Fruit fly (Drosophila melanogaster) whole organism, embryonic: Measurements from ENCODE around the gene Atg5.

Experiments used
- Antp ChIP-seq: fragments of 200-800 bp; sonication (Bioruptor generic); optimal IDR thresholded peaks from 3 replicates; lab custom pipeline; 2016; ENCODE audit warnings: missing biosample characterization, missing genetic modification characterization
- Asciz ChIP-seq: fragments of 200-800 bp; sonication (Bioruptor generic); optimal IDR thresholded peaks from 2 replicates; lab custom pipeline; 2017; ENCODE audit warnings: missing biosample characterization, mild to moderate bottlenecking, missing genetic modification characterization, missing genetic modification reagents
- Atf6 ChIP-seq: fragments of 200-800 bp; sonication (Bioruptor generic); IDR thresholded peaks from 2 replicates; pipeline ENCODE4 v1.3.6; 2022; ENCODE audit warnings: missing biosample characterization, missing genetic modification characterization
- CG10979 ChIP-seq: fragments of 200-800 bp; sonication (Bioruptor generic); optimal IDR thresholded peaks from 2 replicates; lab custom pipeline; 2018; ENCODE audit warnings: missing biosample characterization, mild to moderate bottlenecking, missing genetic modification characterization, moderate library complexity
- CG12071 ChIP-seq: fragments of 200-800 bp; sonication (Bioruptor generic); optimal IDR thresholded peaks from 3 replicates; lab custom pipeline; 2018; ENCODE audit warnings: missing biosample characterization, mild to moderate bottlenecking, missing genetic modification characterization
- CG12942 ChIP-seq: fragments of 200-800 bp; sonication (Bioruptor generic); optimal IDR thresholded peaks from 3 replicates; lab custom pipeline; 2016; ENCODE audit warnings: missing biosample characterization, missing genetic modification characterization
- CG15011 ChIP-seq: fragments of 200-800 bp; sonication (Bioruptor generic); optimal IDR thresholded peaks from 3 replicates; lab custom pipeline; 2018; ENCODE audit warnings: missing biosample characterization, mild to moderate bottlenecking, missing genetic modification characterization
- CG1602 ChIP-seq: fragments of 200-800 bp; sonication (Bioruptor generic); optimal IDR thresholded peaks from 3 replicates; lab custom pipeline; 2016; ENCODE audit warnings: missing biosample characterization, missing genetic modification characterization
- CG16863 ChIP-seq: fragments of 200-800 bp; sonication (Bioruptor generic); optimal IDR thresholded peaks from 3 replicates; lab custom pipeline; 2016; ENCODE audit warnings: missing biosample characterization, missing genetic modification characterization
- CG17328 ChIP-seq: fragments of 200-800 bp; sonication (Bioruptor generic); IDR thresholded peaks from 2 replicates; pipeline ENCODE4 v1.3.6; 2022; ENCODE audit warnings: missing biosample characterization, missing genetic modification characterization
- CG17912 ChIP-seq: fragments of 200-800 bp; sonication (Bioruptor generic); optimal IDR thresholded peaks from 2 replicates; lab custom pipeline; 2018; ENCODE audit warnings: missing biosample characterization, mild to moderate bottlenecking, missing genetic modification characterization
- CG2678 ChIP-seq: fragments of 200-800 bp; sonication (Bioruptor generic); optimal IDR thresholded peaks from 3 replicates; lab custom pipeline; 2019; ENCODE audit warnings: missing biosample characterization, mild to moderate bottlenecking, missing genetic modification characterization, moderate library complexity
- CG31365 ChIP-seq: fragments of 200-800 bp; sonication (Bioruptor generic); optimal IDR thresholded peaks from 2 replicates; lab custom pipeline; 2018; ENCODE audit warnings: missing biosample characterization, mild to moderate bottlenecking, missing genetic modification characterization
- CG32532 ChIP-seq: fragments of 200-800 bp; sonication (Bioruptor generic); IDR thresholded peaks from 2 replicates; pipeline ENCODE4 v1.3.6; 2022; ENCODE audit warnings: missing biosample characterization, missing genetic modification characterization
- CG6272 ChIP-seq: fragments of 200-800 bp; sonication (Bioruptor generic); IDR thresholded peaks from 2 replicates; pipeline ENCODE4 v1.3.6; 2022; ENCODE audit warnings: missing biosample characterization, missing genetic modification characterization
- CG7556 ChIP-seq: fragments of 200-800 bp; sonication (Bioruptor generic); optimal IDR thresholded peaks from 2 replicates; lab custom pipeline; 2017; ENCODE audit warnings: missing biosample characterization, mild to moderate bottlenecking, missing genetic modification characterization
- CG7786 ChIP-seq: fragments of 200-800 bp; sonication (Bioruptor generic); optimal IDR thresholded peaks from 2 replicates; lab custom pipeline; 2016; ENCODE audit warnings: missing biosample characterization, missing genetic modification characterization
- CG7839 ChIP-seq: fragments of 200-800 bp; sonication (Bioruptor generic); optimal IDR thresholded peaks from 3 replicates; lab custom pipeline; 2018; ENCODE audit warnings: missing biosample characterization, mild to moderate bottlenecking, missing genetic modification characterization, moderate library complexity
- D19B ChIP-seq: fragments of 200-800 bp; sonication (Bioruptor generic); optimal IDR thresholded peaks from 2 replicates; lab custom pipeline; 2017; ENCODE audit warnings: missing biosample characterization, mild to moderate bottlenecking, missing genetic modification characterization
- Dbx ChIP-seq: fragments of 200-800 bp; sonication (Bioruptor generic); IDR thresholded peaks from 3 replicates; pipeline ENCODE4 v1.3.6; 2022; ENCODE audit warnings: missing biosample characterization, missing genetic modification characterization
- Deaf1 ChIP-seq: fragments of 200-800 bp; optimal IDR thresholded peaks from 3 replicates; lab custom pipeline; 2019; ENCODE audit warnings: missing biosample characterization, mild to moderate bottlenecking, missing genetic modification characterization, moderate library complexity
- Drgx ChIP-seq: fragments of 200-800 bp; sonication (Bioruptor generic); IDR thresholded peaks from 2 replicates; pipeline ENCODE4 v1.3.6; 2022; ENCODE audit warnings: missing biosample characterization, missing genetic modification characterization
- HLHmδ ChIP-seq: fragments of 200-800 bp; sonication (Bioruptor generic); optimal IDR thresholded peaks from 2 replicates; lab custom pipeline; 2018; ENCODE audit warnings: missing biosample characterization, mild to moderate bottlenecking, missing genetic modification characterization, moderate library complexity
- Jarid2 ChIP-seq: fragments of 200-800 bp; sonication (Bioruptor generic); optimal IDR thresholded peaks from 3 replicates; lab custom pipeline; 2017; ENCODE audit warnings: mild to moderate bottlenecking, missing biosample characterization, missing genetic modification reagents, missing genetic modification characterization
- Myb ChIP-seq: fragments of 200-800 bp; sonication (Bioruptor generic); optimal IDR thresholded peaks from 2 replicates; lab custom pipeline; 2016; ENCODE audit warnings: missing biosample characterization, missing genetic modification characterization
- NfI ChIP-seq: fragments of 200-800 bp; sonication (Bioruptor generic); optimal IDR thresholded peaks from 3 replicates; lab custom pipeline; 2018; ENCODE audit warnings: missing biosample characterization, mild to moderate bottlenecking, missing genetic modification characterization, moderate library complexity
- Poxn ChIP-seq: fragments of 200-800 bp; sonication (Bioruptor generic); IDR thresholded peaks from 2 replicates; pipeline ENCODE4 v1.3.6; 2022; ENCODE audit warnings: missing biosample characterization, missing genetic modification characterization
- Ptx1 ChIP-seq: fragments of 200-800 bp; sonication (Bioruptor generic); IDR thresholded peaks from 2 replicates; pipeline ENCODE4 v1.3.6; 2022; ENCODE audit warnings: missing biosample characterization, missing genetic modification characterization
- Rx ChIP-seq: fragments of 200-800 bp; sonication (Bioruptor generic); IDR thresholded peaks from 2 replicates; pipeline ENCODE4 v1.3.6; 2022; ENCODE audit warnings: missing biosample characterization, missing genetic modification characterization
- Scr ChIP-seq: fragments of 200-800 bp; sonication (Bioruptor generic); IDR thresholded peaks from 2 replicates; pipeline ENCODE4 v1.3.6; 2022; ENCODE audit warnings: missing biosample characterization, missing genetic modification characterization; ENCODE audit not compliant: partially characterized antibody
- Xrp1 ChIP-seq: fragments of 200-800 bp; sonication (Bioruptor generic); IDR thresholded peaks from 2 replicates; pipeline ENCODE4 v1.3.6; 2022; ENCODE audit warnings: missing biosample characterization, missing genetic modification characterization
- ato ChIP-seq: fragments of 200-800 bp; sonication (Bioruptor generic); IDR thresholded peaks from 2 replicates; pipeline ENCODE4 v1.3.6; 2022; ENCODE audit warnings: missing biosample characterization, missing genetic modification characterization; ENCODE audit not compliant: partially characterized antibody
- az2 ChIP-seq: fragments of 200-800 bp; sonication (Bioruptor generic); optimal IDR thresholded peaks from 3 replicates; lab custom pipeline; 2016; ENCODE audit warnings: missing biosample characterization, missing genetic modification characterization
- ci ChIP-seq: fragments of 200-800 bp; sonication (Bioruptor generic); IDR thresholded peaks from 3 replicates; pipeline ENCODE4 v1.3.6; 2022; ENCODE audit warnings: missing biosample characterization, missing genetic modification characterization
- dm ChIP-seq: fragments of 200-800 bp; sonication (Bioruptor generic); optimal IDR thresholded peaks from 3 replicates; lab custom pipeline; 2016; ENCODE audit warnings: missing biosample characterization, missing genetic modification characterization
- emc ChIP-seq: fragments of 200-800 bp; sonication (Bioruptor generic); optimal IDR thresholded peaks from 2 replicates; lab custom pipeline; 2016; ENCODE audit warnings: missing biosample characterization, missing genetic modification characterization
- fd3F ChIP-seq: fragments of 200-800 bp; sonication (Bioruptor generic); optimal IDR thresholded peaks from 2 replicates; lab custom pipeline; 2018; ENCODE audit warnings: missing biosample characterization, mild to moderate bottlenecking, missing genetic modification characterization, moderate library complexity
- gfzf ChIP-seq: fragments of 200-800 bp; sonication (Bioruptor generic); optimal IDR thresholded peaks from 2 replicates; lab custom pipeline; 2016; ENCODE audit warnings: missing biosample characterization, mild to moderate bottlenecking, missing genetic modification characterization, moderate library complexity
- h ChIP-seq: fragments of >200 bp; optimal IDR thresholded peaks from 2 replicates; lab custom pipeline; 2017
- hb ChIP-seq: fragments of 200-800 bp; sonication (Bioruptor generic); IDR thresholded peaks from 3 replicates; pipeline ENCODE4 v1.3.6; 2022; ENCODE audit warnings: missing biosample characterization, missing genetic modification characterization; ENCODE audit not compliant: partially characterized antibody
- her ChIP-seq: fragments of 200-800 bp; sonication (Bioruptor generic); optimal IDR thresholded peaks from 2 replicates; lab custom pipeline; 2016; ENCODE audit warnings: missing biosample characterization, missing genetic modification characterization
- ind ChIP-seq: fragments of 200-800 bp; sonication (Bioruptor generic); optimal IDR thresholded peaks from 3 replicates; lab custom pipeline; 2016; ENCODE audit warnings: missing biosample characterization, missing genetic modification characterization
- luna ChIP-seq: fragments of 200-800 bp; sonication (Bioruptor generic); optimal IDR thresholded peaks from 2 replicates; lab custom pipeline; 2016; ENCODE audit warnings: missing biosample characterization, missing genetic modification characterization
- oc ChIP-seq: fragments of 200-800 bp; sonication (Bioruptor generic); optimal IDR thresholded peaks from 2 replicates; lab custom pipeline; 2018; ENCODE audit warnings: missing biosample characterization, mild to moderate bottlenecking, missing genetic modification characterization, moderate library complexity
- odd ChIP-seq: fragments of 200-800 bp; sonication (Bioruptor generic); optimal IDR thresholded peaks from 2 replicates; lab custom pipeline; 2017; ENCODE audit warnings: missing biosample characterization, mild to moderate bottlenecking, missing genetic modification characterization
- sens ChIP-seq: fragments of 200-800 bp; sonication (Bioruptor generic); peaks from one replicate; lab custom pipeline; 2016; ENCODE audit warnings: missing biosample characterization, missing genetic modification characterization
- sqz ChIP-seq: fragments of 200-800 bp; sonication (Bioruptor generic); optimal IDR thresholded peaks from 3 replicates; lab custom pipeline; 2018; ENCODE audit warnings: missing biosample characterization, mild to moderate bottlenecking, missing genetic modification characterization
- sr ChIP-seq: fragments of 200-800 bp; sonication (Bioruptor generic); IDR thresholded peaks from 3 replicates; pipeline ENCODE4 v1.3.6; 2022; ENCODE audit warnings: missing biosample characterization, missing genetic modification characterization
- tgo ChIP-seq: fragments of 200-800 bp; sonication (Bioruptor generic); IDR thresholded peaks from 3 replicates; pipeline ENCODE4 v1.3.6; 2022; ENCODE audit warnings: missing biosample characterization, missing genetic modification characterization
- ttk ChIP-seq: fragments of 200-800 bp; sonication (Bioruptor generic); IDR thresholded peaks from 2 replicates; pipeline ENCODE4 v2.1.2; 2022; ENCODE audit warnings: missing biosample characterization, missing genetic modification characterization
- twi ChIP-seq: fragments of 200-800 bp; optimal IDR thresholded peaks from 2 replicates; lab custom pipeline; 2019; ENCODE audit warnings: missing biosample characterization, mild to moderate bottlenecking, missing genetic modification characterization, moderate library complexity
- unpg ChIP-seq: fragments of 200-800 bp; sonication (Bioruptor generic); optimal IDR thresholded peaks from 3 replicates; lab custom pipeline; 2018; ENCODE audit warnings: missing biosample characterization, mild to moderate bottlenecking, missing genetic modification characterization, moderate library complexity

Atg5 gene

DNA sequence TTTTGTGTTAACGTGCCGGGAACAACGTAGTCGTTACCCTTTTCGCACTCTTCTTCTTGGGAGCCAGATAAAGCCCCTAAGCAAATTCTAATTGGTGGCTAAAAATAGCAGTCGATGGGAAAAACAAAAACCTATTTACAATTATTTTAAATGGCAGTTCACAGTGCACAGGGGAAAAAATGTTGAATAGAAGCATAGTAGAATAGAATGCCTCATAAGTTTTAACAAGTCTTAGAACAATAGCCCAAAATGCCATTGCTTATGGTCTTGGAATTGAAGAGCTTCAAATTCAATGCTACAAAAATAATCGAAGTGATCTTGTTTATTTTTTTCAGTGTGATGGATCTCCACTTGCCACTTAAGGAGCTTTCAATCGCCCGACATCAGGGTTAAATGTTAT, 8.9 kb upstream of the Atg5 start (continued):
- TF ChIP-seq CG6272 (GFP tag; lab: Robert Waterston, UW), result no peak
- TF ChIP-seq ttk (GFP tag; lab: Robert Waterston, UW), result no peak
- no peak for TF ChIP-seq gfzf (GFP tag; lab: Kevin White, UChicago)
- peak; percentile 60; the same call in 2 of the 3 replicates for TF ChIP-seq tgo (GFP tag; lab: Robert Waterston, UW)
- peak; percentile 76; the same call in 1 of the 3 replicates for TF ChIP-seq Dbx (GFP tag; lab: Robert Waterston, UW)
- TF ChIP-seq luna (GFP tag; lab: Kevin White, UChicago), result peak; percentile 60
- TF ChIP-seq CG10979 (tag; lab: Kevin White, UChicago), result peak; percentile 16
- peak; percentile 71 for TF ChIP-seq sens (GFP tag; lab: Kevin White, UChicago)
- no peak for TF ChIP-seq Drgx (GFP tag; lab: Robert Waterston, UW)
- peak; percentile 21; the same call in 1 of the 2 replicates for TF ChIP-seq Poxn (GFP tag; lab: Robert Waterston, UW)
- TF ChIP-seq Ptx1, result peak; percentile 73
- TF ChIP-seq emc (GFP tag; lab: Kevin White, UChicago), result peak; percentile 32
- TF ChIP-seq h (lab: Kevin White, UChicago), result no peak
- TF ChIP-seq dm, result peak; percentile 43
- peak; percentile 74 for TF ChIP-seq Antp (GFP tag; lab: Kevin White, UChicago)
- peak; percentile 59; the same call in 1 of the 3 replicates for TF ChIP-seq ci (GFP tag; lab: Robert Waterston, UW)
- no peak for TF ChIP-seq CG31365
- TF ChIP-seq ind (GFP tag; lab: Kevin White, UChicago), result peak; percentile 62
- peak; percentile 82 for TF ChIP-seq CG32532 (GFP tag; lab: Robert Waterston, UW)
- peak; percentile 21 for TF ChIP-seq CG15011 (GFP tag; lab: Kevin White, UChicago)
- peak; percentile 77 for TF ChIP-seq her (GFP tag; lab: Kevin White, UChicago)
- TF ChIP-seq CG1602 (GFP tag; lab: Kevin White, UChicago), result peak; percentile 6
- peak; percentile 54 for TF ChIP-seq Myb (GFP tag; lab: Kevin White, UChicago)
- no peak for TF ChIP-seq sqz (GFP tag; lab: Kevin White, UChicago)
- TF ChIP-seq Deaf1 (tag; lab: Kevin White, UChicago), result peak; percentile 10
- TF ChIP-seq unpg (GFP tag; lab: Kevin White, UChicago), result peak; percentile 71
- TF ChIP-seq az2, result peak; percentile 56
- TF ChIP-seq D19B, result peak; percentile 57
- peak; percentile 16 for TF ChIP-seq odd (GFP tag; lab: Kevin White, UChicago)
- no peak for TF ChIP-seq CG17912 (GFP tag; lab: Kevin White, UChicago)
- no peak for TF ChIP-seq Asciz (GFP tag; lab: Kevin White, UChicago)
- no peak for TF ChIP-seq Jarid2
- TF ChIP-seq CG16863 (GFP tag; lab: Kevin White, UChicago), result peak; percentile 45
- no peak for TF ChIP-seq sr
- TF ChIP-seq CG12071 (GFP tag; lab: Kevin White, UChicago), result peak; percentile 39
- TF ChIP-seq CG17328, result peak; percentile 45; the same call in 1 of the 2 replicates
- TF ChIP-seq Scr (GFP tag; lab: Robert Waterston, UW), result no peak
- peak; percentile 73 for TF ChIP-seq CG7786 (GFP tag; lab: Kevin White, UChicago)
- peak; percentile 58; the same call in 1 of the 2 replicates for TF ChIP-seq Xrp1
- peak; percentile 31 for TF ChIP-seq CG12942 (GFP tag; lab: Kevin White, UChicago)
- peak; percentile 33 for TF ChIP-seq CG7556
- peak; percentile 74 for TF ChIP-seq CG2678 (tag; lab: Kevin White, UChicago)
- peak; percentile 78 for TF ChIP-seq Atf6
- no peak for TF ChIP-seq ato (GFP tag; lab: Robert Waterston, UW)
- peak; percentile 80 for TF ChIP-seq CG7839 (tag; lab: Kevin White, UChicago)
- peak; percentile 73 for TF ChIP-seq NfI
- TF ChIP-seq hb (GFP tag; lab: Robert Waterston, UW), result no peak
- TF ChIP-seq oc (tag; lab: Kevin White, UChicago), result peak; percentile 21
- TF ChIP-seq twi, result no peak
- peak; percentile 55 for TF ChIP-seq fd3F (GFP tag; lab: Kevin White, UChicago)
- no peak for TF ChIP-seq Rx (GFP tag; lab: Robert Waterston, UW)
- TF ChIP-seq HLHmδ (GFP tag; lab: Kevin White, UChicago), result no peak
